Worm (Caenorhabditis elegans) whole organism, young adult: ENCODE data around the gene srbc-34.

ENCODE experiments used
- B0019.2 ChIP-seq: fragments of 200-800 bp; sonication (Bioruptor generic); conservative IDR thresholded peaks from 2 replicates; pipeline ENCODE4 v1.3.6; 2022; ENCODE audit warnings: missing genetic modification reagents, missing genetic modification characterization, missing compliant biosample characterization
- F39B2.1 ChIP-seq: fragments of 200-800 bp; sonication (Bioruptor generic); IDR thresholded peaks from 2 replicates; pipeline ENCODE4 v1.3.6; 2022; ENCODE audit warnings: missing genetic modification reagents, missing genetic modification characterization, missing compliant biosample characterization
- Y67H2A.10 ChIP-seq: fragments of 200-800 bp; sonication (Bioruptor generic); conservative IDR thresholded peaks from 2 replicates; pipeline ENCODE4 v1.3.6; 2022; ENCODE audit warnings: missing genetic modification reagents, missing genetic modification characterization, missing compliant biosample characterization
- Y95B8A.8 ChIP-seq: fragments of 200-800 bp; sonication (Bioruptor generic); IDR thresholded peaks from 2 replicates; pipeline ENCODE4 v1.3.6; 2022; ENCODE audit warnings: missing genetic modification reagents, missing genetic modification characterization, missing compliant biosample characterization
- ama-1 ChIP-seq, 3 experiments: fragments of 150-350 bp in 1 of 3; sonication (generic microtip) in 2 of 3; optimal IDR thresholded peaks; 2 replicates each; lab custom pipeline; 2014 to 2018; ENCODE audit warnings: missing biosample characterization in 2 of 3, missing genetic modification characterization in 2 of 3, missing genetic modification reagents in 2 of 3
- attf-5 ChIP-seq: fragments of 200-800 bp; sonication (Bioruptor generic); optimal IDR thresholded peaks from 2 replicates; lab custom pipeline; 2018; ENCODE audit warnings: mild to moderate bottlenecking, missing genetic modification characterization, missing compliant biosample characterization
- cebp-1 ChIP-seq, 2 experiments: fragments of 200-800 bp in 1 of 2; sonication (Bioruptor generic) in 1 of 2; sonication (generic microtip) in 1 of 2; IDR thresholded peaks in 1 of 2; optimal IDR thresholded peaks in 1 of 2; 2 replicates each; pipeline versions ENCODE4 v1.3.6 to Lab custom; 2017 to 2022; ENCODE audit warnings: missing compliant biosample characterization in 2 of 2, missing genetic modification characterization in 2 of 2, mild to moderate bottlenecking in 1 of 2, missing genetic modification reagents in 1 of 2, moderate library complexity in 1 of 2
- ceh-100 ChIP-seq: fragments of 200-800 bp; sonication (Bioruptor generic); IDR thresholded peaks from 2 replicates; pipeline ENCODE4 v1.3.6; 2022; ENCODE audit warnings: missing genetic modification reagents, missing genetic modification characterization, missing compliant biosample characterization
- ceh-40 ChIP-seq: fragments of 200-800 bp; sonication (Bioruptor generic); IDR thresholded peaks from 2 replicates; pipeline ENCODE4 v1.3.6; 2022; ENCODE audit warnings: missing genetic modification characterization, missing compliant biosample characterization
- ceh-58 ChIP-seq: fragments of 200-800 bp; sonication (Bioruptor generic); IDR thresholded peaks from 2 replicates; pipeline ENCODE4 v1.3.6; 2022; ENCODE audit warnings: missing genetic modification characterization, missing compliant biosample characterization
- chd-7 ChIP-seq: sonication (generic microtip); optimal IDR thresholded peaks from 2 replicates; lab custom pipeline; 2016; ENCODE audit warnings: mild to moderate bottlenecking, missing genetic modification characterization, moderate library complexity, missing compliant biosample characterization
- die-1 ChIP-seq: sonication (generic microtip); optimal IDR thresholded peaks from 2 replicates; lab custom pipeline; 2016; ENCODE audit warnings: missing genotype, mild to moderate bottlenecking, missing genetic modification characterization, missing compliant biosample characterization
- dox-1 ChIP-seq: fragments of 200-800 bp; sonication (Bioruptor generic); IDR thresholded peaks from 2 replicates; pipeline ENCODE4 v1.3.6; 2022; ENCODE audit warnings: missing genetic modification reagents, missing genetic modification characterization, missing compliant biosample characterization
- dpff-1 ChIP-seq: sonication (generic microtip); optimal IDR thresholded peaks from 2 replicates; lab custom pipeline; 2017; ENCODE audit warnings: mild to moderate bottlenecking, missing genetic modification characterization, missing compliant biosample characterization
- dpl-1 ChIP-seq: fragments of 150-350 bp; optimal IDR thresholded peaks from 2 replicates; lab custom pipeline; 2014; ENCODE audit warnings: missing biosample characterization, missing genetic modification reagents, missing genetic modification characterization
- ets-4 ChIP-seq: fragments of 200-800 bp; sonication (Bioruptor generic); optimal IDR thresholded peaks from 2 replicates; lab custom pipeline; 2018; ENCODE audit warnings: mild to moderate bottlenecking, missing genetic modification characterization, missing compliant biosample characterization
- hlh-26 ChIP-seq: fragments of 200-800 bp; sonication (Bioruptor generic); conservative IDR thresholded peaks from 2 replicates; pipeline ENCODE4 v1.3.6; 2022; ENCODE audit warnings: missing genetic modification reagents, missing genetic modification characterization, missing compliant biosample characterization
- hmg-20 ChIP-seq: fragments of 200-800 bp; sonication (Bioruptor generic); IDR thresholded peaks from 2 replicates; pipeline ENCODE4 v1.3.6; 2022; ENCODE audit warnings: missing genetic modification reagents, missing genetic modification characterization, missing compliant biosample characterization
- let-607 ChIP-seq, 2 experiments: fragments of 200-800 bp in 1 of 2; sonication (Bioruptor generic) in 1 of 2; sonication (generic microtip) in 1 of 2; optimal IDR thresholded peaks; 2 replicates each; lab custom pipeline; 2016 to 2018; ENCODE audit warnings: mild to moderate bottlenecking in 2 of 2, missing compliant biosample characterization in 2 of 2, missing genetic modification characterization in 2 of 2, moderate library complexity in 2 of 2, missing genotype in 1 of 2
- lin-26 ChIP-seq: fragments of 200-800 bp; sonication (Bioruptor generic); IDR thresholded peaks from 2 replicates; pipeline ENCODE4 v1.3.6; 2022; ENCODE audit warnings: missing genetic modification reagents, missing genetic modification characterization, missing compliant biosample characterization
- lsl-1 ChIP-seq: fragments of 200-800 bp; sonication (Bioruptor generic); optimal IDR thresholded peaks from 2 replicates; lab custom pipeline; 2018; ENCODE audit warnings: mild to moderate bottlenecking, missing genetic modification characterization, moderate library complexity, missing compliant biosample characterization
- lsy-27 ChIP-seq: sonication (generic microtip); optimal IDR thresholded peaks from 2 replicates; lab custom pipeline; 2017; ENCODE audit warnings: missing genetic modification characterization, mild to moderate bottlenecking, missing compliant biosample characterization, antibody characterized with exemption, missing genotype, borderline replicate concordance; ENCODE audit not compliant: insufficient read depth
- madf-10 ChIP-seq: sonication (generic microtip); optimal IDR thresholded peaks from 2 replicates; lab custom pipeline; 2016; ENCODE audit warnings: mild to moderate bottlenecking, missing genetic modification characterization, missing compliant biosample characterization
- madf-8 ChIP-seq: fragments of 200-800 bp; sonication (Bioruptor generic); conservative IDR thresholded peaks from 2 replicates; pipeline ENCODE4 v1.3.6; 2022; ENCODE audit warnings: missing genetic modification reagents, missing genetic modification characterization, missing compliant biosample characterization
- mel-28 ChIP-seq: sonication (generic microtip); optimal IDR thresholded peaks from 2 replicates; lab custom pipeline; 2016; ENCODE audit warnings: borderline replicate concordance, mild to moderate bottlenecking, missing genetic modification characterization, missing compliant biosample characterization
- snpc-1.1 ChIP-seq: sonication (generic microtip); optimal IDR thresholded peaks from 2 replicates; lab custom pipeline; 2017; ENCODE audit warnings: missing genetic modification characterization, mild to moderate bottlenecking, missing compliant biosample characterization, antibody characterized with exemption, moderate library complexity, missing genotype, missing genetic modification reagents; ENCODE audit not compliant: insufficient read depth
- snpc-1.3 ChIP-seq: sonication (generic microtip); optimal IDR thresholded peaks from 2 replicates; lab custom pipeline; 2017; ENCODE audit warnings: missing genetic modification characterization, mild to moderate bottlenecking, missing compliant biosample characterization, antibody characterized with exemption, moderate library complexity, missing genotype, missing genetic modification reagents; ENCODE audit not compliant: insufficient read depth
- sptf-2 ChIP-seq: fragments of 200-800 bp; sonication (Bioruptor generic); optimal IDR thresholded peaks from 2 replicates; lab custom pipeline; 2018; ENCODE audit warnings: mild to moderate bottlenecking, missing genetic modification characterization, missing compliant biosample characterization
- unc-130 ChIP-seq: sonication (generic microtip); optimal IDR thresholded peaks from 2 replicates; lab custom pipeline; 2016; ENCODE audit warnings: missing genetic modification reagents, missing genetic modification characterization, missing compliant biosample characterization
- zfh-2 ChIP-seq: fragments of 200-800 bp; sonication (Bioruptor generic); conservative IDR thresholded peaks from 2 replicates; pipeline ENCODE4 v1.3.6; 2022; ENCODE audit warnings: missing genetic modification reagents, missing genetic modification characterization, missing compliant biosample characterization
- ztf-28 ChIP-seq: fragments of 200-800 bp; sonication (Bioruptor generic); IDR thresholded peaks from 2 replicates; pipeline ENCODE4 v1.3.6; 2022; ENCODE audit warnings: missing genetic modification reagents, missing genetic modification characterization, missing compliant biosample characterization

srbc-34 gene

DNA sequence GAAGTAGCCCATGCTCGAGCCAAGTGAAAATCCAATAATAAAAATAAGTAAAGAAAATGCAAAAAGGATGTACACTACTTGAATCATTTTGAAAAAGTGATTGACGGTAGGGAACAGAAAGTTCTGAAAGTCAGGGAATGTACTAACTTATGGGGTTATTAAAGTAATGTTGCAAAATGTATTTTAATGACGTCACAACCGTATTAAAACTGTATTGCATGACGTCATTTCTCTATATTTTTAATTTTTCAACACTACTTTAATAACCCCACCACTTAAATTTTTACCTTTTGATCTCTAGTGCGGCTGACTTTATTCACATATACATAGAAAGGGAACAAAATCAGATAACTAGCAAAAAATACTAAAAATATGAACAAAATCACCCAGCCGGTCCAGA, 23.8 kb upstream of the srbc-34 start:
- TF ChIP-seq mel-28 (tag; lab: Kevin White, UChicago) (no peak), chd-7 (tag; lab: Kevin White, UChicago) (no peak), sptf-2 (no peak), attf-5 (no peak), hlh-26 (GFP tag; lab: Robert Waterston, UW) (no peak), ceh-100 (GFP tag; lab: Robert Waterston, UW) (no peak), madf-8 (GFP tag; lab: Robert Waterston, UW) (no peak), ets-4 (GFP tag; lab: Kevin White, UChicago) (no peak), lsl-1 (GFP tag; lab: Kevin White, UChicago) (no peak), snpc-1.1 (tag; lab: Kevin White, UChicago) (no peak), dpl-1 (no peak), die-1 (tag; lab: Kevin White, UChicago) (no peak), snpc-1.3 (tag; lab: Kevin White, UChicago) (no peak), unc-130 (GFP tag; lab: Kevin White, UChicago) (no peak)

DNA sequence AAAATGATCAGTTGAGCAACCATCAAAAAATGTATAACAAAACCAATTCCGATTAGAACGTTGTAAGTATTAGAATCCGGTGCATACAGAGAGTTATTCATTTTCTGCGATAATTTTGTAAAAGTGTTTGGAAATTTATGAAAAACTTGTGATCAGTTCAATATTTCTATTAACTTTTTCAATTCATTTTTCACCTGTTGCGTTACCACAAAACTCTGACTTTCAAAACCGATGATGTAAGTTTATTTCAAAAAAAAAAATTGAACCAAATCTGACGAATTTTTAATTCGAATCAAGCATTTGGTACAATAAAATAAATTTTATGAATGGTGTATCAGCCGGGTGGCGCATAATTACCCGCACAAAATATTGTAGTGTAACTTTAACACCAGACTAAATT, 19.5 kb upstream of the srbc-34 start, which contains the start of gene srz-16:
Gene srz-16 (minus strand): TSS at position 101 of the 400 bp plus-strand sequence.
- TF ChIP-seq madf-10, result no peak
- no peak for TF ChIP-seq Y67H2A.10 (GFP tag; lab: Robert Waterston, UW)
- no peak for TF ChIP-seq ceh-40 (GFP tag; lab: Robert Waterston, UW)

DNA sequence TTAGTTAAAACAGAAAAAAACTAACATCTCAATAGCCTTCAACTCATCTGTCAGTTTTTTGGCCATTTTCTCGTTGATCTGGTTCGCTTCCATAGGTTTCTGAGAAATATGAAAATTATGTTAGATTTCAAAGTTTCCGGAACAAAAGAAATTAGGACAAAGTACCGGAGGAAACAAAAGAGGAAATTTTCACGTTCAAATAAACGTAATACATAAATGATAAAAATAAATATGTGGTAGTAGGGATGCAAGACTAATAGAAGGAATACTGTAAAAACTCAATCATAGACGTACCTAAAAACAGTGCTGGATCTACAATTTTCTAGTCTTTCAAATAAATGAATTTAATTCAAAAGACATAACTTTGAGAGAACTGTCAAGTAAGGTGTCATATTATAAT, 17.3 kb upstream of the srbc-34 start, which contains the start of gene fbxa-116:
Gene fbxa-116 (minus strand): TSS at position 101 of the 400 bp plus-strand sequence.
- TF ChIP-seq F39B2.1 (GFP tag; lab: Robert Waterston, UW) (no peak), lin-26 (GFP tag; lab: Robert Waterston, UW) (no peak), Y95B8A.8 (GFP tag; lab: Robert Waterston, UW) (no peak), B0019.2 (GFP tag; lab: Robert Waterston, UW) (no peak), dox-1 (GFP tag; lab: Robert Waterston, UW) (no peak), ceh-40 (GFP tag; lab: Robert Waterston, UW) (no peak), lsy-27 (tag; lab: Kevin White, UChicago) (no peak), dpff-1 (tag; lab: Kevin White, UChicago) (no peak), zfh-2 (GFP tag; lab: Robert Waterston, UW) (no peak), ztf-28 (GFP tag; lab: Robert Waterston, UW) (no peak), ama-1 (optimal IDR thresholded peaks at IDR 0.05; lab: Kevin White, UChicago) (no peak), ama-1 (GFP tag; optimal IDR thresholded peaks at IDR 0.05; lab: Kevin White, UChicago) (no peak), cebp-1 (GFP tag; IDR thresholded peaks at IDR 0.05; lab: Robert Waterston, UW) (no peak), cebp-1 (tag; optimal IDR thresholded peaks at IDR 0.05; lab: Kevin White, UChicago) (no peak), hmg-20 (GFP tag; lab: Robert Waterston, UW) (no peak), let-607 (tag; optimal IDR thresholded peaks at IDR 0.05; lab: Kevin White, UChicago) (no peak), ceh-58 (GFP tag; lab: Robert Waterston, UW) (no peak)
